Worm (Caenorhabditis elegans) whole organism, L3 larva: ENCODE data around the gene sre-32.

ENCODE experiments used
- aly-2 ChIP-seq: fragments of 150-350 bp; optimal IDR thresholded peaks from 2 replicates; lab custom pipeline; 2014; ENCODE audit warnings: missing biosample characterization, missing genetic modification characterization
- ceh-82 ChIP-seq: fragments of 150-350 bp; optimal IDR thresholded peaks from 2 replicates; lab custom pipeline; 2014; ENCODE audit warnings: missing biosample characterization, missing genetic modification characterization
- nhr-237 ChIP-seq: fragments of 150-350 bp; optimal IDR thresholded peaks from 2 replicates; lab custom pipeline; 2014; ENCODE audit warnings: missing biosample characterization, missing genetic modification characterization
- skn-1 ChIP-seq: fragments of 150-350 bp; optimal IDR thresholded peaks from 2 replicates; lab custom pipeline; 2014; ENCODE audit warnings: missing biosample characterization, missing genetic modification characterization
- ztf-11 ChIP-seq: fragments of 150-350 bp; optimal IDR thresholded peaks from 2 replicates; lab custom pipeline; 2014; ENCODE audit warnings: missing biosample characterization, missing genetic modification characterization

DNA sequence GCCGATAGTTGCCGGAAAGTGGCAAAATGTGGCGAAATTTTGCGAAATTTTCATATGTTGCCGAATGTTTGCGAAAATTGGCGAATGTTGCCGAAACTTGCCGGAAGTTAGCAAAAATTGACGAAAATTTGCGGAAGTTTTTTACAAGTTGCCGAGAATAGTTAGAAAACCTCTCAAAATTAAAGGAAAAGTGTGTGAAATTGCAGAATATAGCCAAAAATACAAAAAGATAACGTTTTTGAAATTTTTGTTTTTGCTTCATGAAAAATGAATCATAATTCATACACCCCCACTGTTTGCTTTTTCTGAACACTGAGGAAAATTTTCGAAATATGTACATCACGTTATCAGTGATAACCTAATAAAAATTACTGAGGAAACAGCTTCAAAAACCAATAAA is 25.1 kb upstream of the sre-32 start:
- TF ChIP-seq ceh-82 (tag; lab: Kevin White, UChicago) (no peak), skn-1 (no peak), nhr-237 (tag; lab: Kevin White, UChicago) (no peak), aly-2 (tag; lab: Kevin White, UChicago) (no peak), ztf-11 (tag; lab: Kevin White, UChicago) (no peak)
